Worm (Caenorhabditis elegans): ENCODE data around the gene fis-1.
A peak's percentile ranks its signal among the peaks of the same experiment; 100 is the strongest.

fis-1 gene

DNA sequence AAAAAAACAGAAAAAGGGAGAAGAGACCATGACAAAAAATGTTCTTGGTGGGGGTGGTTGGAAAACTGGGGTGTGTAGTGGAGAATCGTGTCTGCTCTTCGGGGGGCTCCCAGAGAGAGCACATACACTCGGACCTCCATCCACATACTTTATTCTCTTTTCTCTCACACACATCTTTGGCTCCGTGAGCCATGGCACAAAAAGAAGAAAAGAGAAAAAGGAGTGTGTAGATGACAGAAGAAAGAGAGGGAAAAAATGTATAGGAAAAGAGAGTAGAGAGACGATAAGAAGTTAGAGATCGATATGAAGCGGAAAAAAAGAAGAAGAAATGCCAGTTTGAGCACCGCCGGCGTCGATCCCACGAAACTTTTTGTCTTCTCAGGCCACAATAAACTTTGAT is 46.0 kb upstream of the fis-1 start:
- no peak for TF ChIP-seq ceh-82 (tag; optimal IDR thresholded peaks at IDR 0.05)
- no peak for TF ChIP-seq nhr-237 (tag; optimal IDR thresholded peaks at IDR 0.05)
- TF ChIP-seq mdl-1 (tag; optimal IDR thresholded peaks at IDR 0.05) = no peak
- TF ChIP-seq crh-2 (tag; optimal IDR thresholded peaks at IDR 0.05) = peak; percentile 39
- no peak for TF ChIP-seq nhr-21 (tag; optimal IDR thresholded peaks at IDR 0.05)
- TF ChIP-seq unc-62 (GFP tag; optimal IDR thresholded peaks at IDR 0.05) = no peak
- TF ChIP-seq nhr-6 (tag; optimal IDR thresholded peaks at IDR 0.05) = no peak
- no peak for TF ChIP-seq lin-13 (GFP tag; optimal IDR thresholded peaks at IDR 0.05)
- TF ChIP-seq blmp-1 (tag; optimal IDR thresholded peaks at IDR 0.05; ENCODE audit: insufficient read depth) = no peak
- no peak for TF ChIP-seq elt-3 (tag; optimal IDR thresholded peaks at IDR 0.05)
- no peak for TF ChIP-seq ceh-16 (tag; optimal IDR thresholded peaks at IDR 0.05)
- TF ChIP-seq ZK546.5 (tag; optimal IDR thresholded peaks at IDR 0.05) = no peak
- TF ChIP-seq peb-1 (tag; optimal IDR thresholded peaks at IDR 0.05) = no peak
- no peak for TF ChIP-seq nhr-77 (tag; optimal IDR thresholded peaks at IDR 0.05)
- peak; percentile 57 for TF ChIP-seq sma-9 (GFP tag; optimal IDR thresholded peaks at IDR 0.05)
- TF ChIP-seq sma-9 (tag; optimal IDR thresholded peaks at IDR 0.05) = no peak
- peak; percentile 7 for TF ChIP-seq snpc-4 (tag; optimal IDR thresholded peaks at IDR 0.05)
- TF ChIP-seq unc-39 (tag; optimal IDR thresholded peaks at IDR 0.05) = no peak
- TF ChIP-seq nhr-129 (tag; optimal IDR thresholded peaks at IDR 0.05) = peak; percentile 76
- no peak for TF ChIP-seq gmeb-1 (tag; optimal IDR thresholded peaks at IDR 0.05)
- TF ChIP-seq skn-1 (tag; optimal IDR thresholded peaks at IDR 0.05) = no peak
- no peak for TF ChIP-seq nhr-11 (tag; optimal IDR thresholded peaks at IDR 0.05)
- no peak for TF ChIP-seq nhr-23 (tag; optimal IDR thresholded peaks at IDR 0.05)
- TF ChIP-seq ztf-11 (tag; optimal IDR thresholded peaks at IDR 0.05) = no peak
- TF ChIP-seq nhr-12 (tag; optimal IDR thresholded peaks at IDR 0.05) = no peak
- TF ChIP-seq ztf-4 (tag; optimal IDR thresholded peaks at IDR 0.05) = no peak
- TF ChIP-seq egl-27 (tag; optimal IDR thresholded peaks at IDR 0.05) = no peak
- peak; percentile 79 for TF ChIP-seq zag-1 (tag; optimal IDR thresholded peaks at IDR 0.05)
- no peak for TF ChIP-seq alr-1 (tag; optimal IDR thresholded peaks at IDR 0.05)
- peak; percentile 81 for TF ChIP-seq C34F6.9 (tag; optimal IDR thresholded peaks at IDR 0.05)
- TF ChIP-seq lsy-2 (tag; optimal IDR thresholded peaks at IDR 0.05) = peak; percentile 24 to 54
- TF ChIP-seq dmd-4 (tag; optimal IDR thresholded peaks at IDR 0.05) = no peak
- peak; percentile 72 for TF ChIP-seq unc-55 (GFP tag; optimal IDR thresholded peaks at IDR 0.05)
- no peak for TF ChIP-seq Y55F3AM.14 (GFP tag; optimal IDR thresholded peaks at IDR 0.05)
- TF ChIP-seq sma-3 (GFP tag; optimal IDR thresholded peaks at IDR 0.05) = no peak
- no peak for TF ChIP-seq lin-39 (tag; optimal IDR thresholded peaks at IDR 0.05)
- no peak for TF ChIP-seq elt-1 (tag; optimal IDR thresholded peaks at IDR 0.05)
- TF ChIP-seq ama-1 (optimal IDR thresholded peaks at IDR 0.05) = no peak
- peak; percentile 21 for TF ChIP-seq lin-11 (tag; optimal IDR thresholded peaks at IDR 0.05)
- no peak for TF ChIP-seq nhr-10 (tag; optimal IDR thresholded peaks at IDR 0.05)
- no peak for TF ChIP-seq R02D3.7 (tag; optimal IDR thresholded peaks at IDR 0.05)
- no peak for TF ChIP-seq fos-1 (tag; optimal IDR thresholded peaks at IDR 0.05)
- no peak for TF ChIP-seq nhr-25 (tag; optimal IDR thresholded peaks at IDR 0.05)
- peak; percentile 60 for TF ChIP-seq mab-5 (tag; optimal IDR thresholded peaks at IDR 0.05)
- TF ChIP-seq ztf-1 (GFP tag; conservative IDR thresholded peaks at IDR 0.05) = no peak
- no peak for TF ChIP-seq mbf-1 (tag; optimal IDR thresholded peaks at IDR 0.05)
- peak; percentile 76 for TF ChIP-seq F13H6.1 (tag; optimal IDR thresholded peaks at IDR 0.05)
- TF ChIP-seq aly-2 (tag; optimal IDR thresholded peaks at IDR 0.05) = no peak
- no peak for TF ChIP-seq sem-4 (tag; optimal IDR thresholded peaks at IDR 0.05)

DNA sequence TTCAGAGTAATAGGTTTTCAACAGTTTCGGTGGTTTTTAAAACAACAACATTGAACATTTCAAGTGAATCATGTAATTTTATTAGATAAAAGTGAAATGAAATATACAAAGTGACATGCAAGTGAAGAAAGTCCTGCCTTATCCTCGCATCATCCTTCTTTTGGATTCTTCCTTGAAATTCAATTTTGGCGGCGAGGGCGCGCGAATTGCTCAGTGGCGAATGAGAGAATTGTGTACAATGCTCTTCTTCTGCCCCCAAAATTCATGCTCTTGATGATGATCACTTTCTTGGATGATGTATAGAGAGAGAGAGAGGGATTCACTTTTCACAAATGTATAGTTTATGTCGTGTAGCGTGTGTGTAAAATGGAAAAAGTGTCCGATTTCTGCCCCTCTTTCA is 45.3 kb upstream of the fis-1 start:
- TF ChIP-seq nhr-21 (tag; optimal IDR thresholded peaks at IDR 0.05) (peak; percentile 20), elt-3 (tag; optimal IDR thresholded peaks at IDR 0.05) (no peak)
